Worm (Caenorhabditis elegans): ENCODE measurements around the gene T19B10.5.

Gene T19B10.5

DNA sequence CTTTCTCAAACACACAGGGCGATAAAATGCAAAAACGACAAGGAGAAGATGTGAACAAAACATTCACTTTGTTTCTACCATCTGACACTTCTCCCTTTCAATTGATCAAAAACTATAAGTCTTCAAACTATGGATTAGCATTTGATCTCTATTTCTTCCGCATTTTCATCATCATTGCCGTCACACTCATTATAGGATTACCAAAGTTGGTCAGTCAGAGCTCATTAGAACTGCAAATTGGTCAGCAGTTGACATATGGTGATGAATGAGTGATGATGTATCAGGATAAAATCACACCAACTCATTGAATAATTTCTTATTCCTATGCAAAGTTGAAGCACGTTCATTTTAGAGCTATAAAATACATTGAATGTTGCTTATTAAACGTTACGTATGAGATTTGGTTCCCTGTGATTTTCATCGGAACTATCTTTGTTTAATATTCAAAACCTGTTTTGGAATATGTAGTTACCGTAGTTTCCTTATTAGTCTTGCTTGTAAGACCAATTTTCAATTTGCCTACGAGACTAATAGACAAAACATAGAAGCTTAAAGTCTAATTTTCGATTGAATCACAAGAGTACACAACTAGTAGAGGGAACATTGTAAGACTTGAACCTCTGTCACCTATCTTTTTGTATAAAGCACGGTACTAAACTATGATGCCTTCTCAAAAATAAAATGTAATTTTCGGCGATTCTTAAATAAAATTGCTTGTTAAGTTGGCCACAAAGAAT, 24.8 kb upstream of the T19B10.5 start:
- TF ChIP-seq hlh-1 (tag; optimal IDR thresholded peaks at IDR 0.05): no peak
- TF ChIP-seq ces-1 (GFP tag; optimal IDR thresholded peaks at IDR 0.05): peak; percentile 19
- no peak for TF ChIP-seq nhr-12 (tag; optimal IDR thresholded peaks at IDR 0.05)
- no peak for TF ChIP-seq ceh-83 (GFP tag; optimal IDR thresholded peaks at IDR 0.05)
- TF ChIP-seq bed-3 (GFP tag; optimal IDR thresholded peaks at IDR 0.05): no peak
- TF ChIP-seq M03D4.4 (tag; optimal IDR thresholded peaks at IDR 0.05): no peak

DNA sequence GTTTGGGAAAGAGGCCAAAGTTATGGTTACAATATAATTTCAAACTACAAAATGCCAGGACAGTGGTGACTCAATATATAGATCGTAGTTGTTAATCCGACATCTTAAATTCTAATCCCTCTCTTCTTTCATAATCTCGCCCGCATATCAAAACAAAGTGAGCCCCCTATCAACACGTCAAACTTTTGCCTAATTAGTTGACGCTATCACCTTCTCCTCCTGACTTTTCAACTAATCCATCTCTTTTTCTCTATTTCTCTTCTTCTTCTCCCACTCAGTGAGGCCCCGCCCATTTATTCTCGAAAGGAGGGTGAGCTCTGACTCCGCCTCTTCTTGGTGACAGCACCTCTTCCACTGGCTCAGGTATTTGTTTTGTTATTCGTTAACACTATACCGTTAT, 23.1 kb upstream of the T19B10.5 start:
- TF ChIP-seq mls-2 (tag; optimal IDR thresholded peaks at IDR 0.05): no peak

DNA sequence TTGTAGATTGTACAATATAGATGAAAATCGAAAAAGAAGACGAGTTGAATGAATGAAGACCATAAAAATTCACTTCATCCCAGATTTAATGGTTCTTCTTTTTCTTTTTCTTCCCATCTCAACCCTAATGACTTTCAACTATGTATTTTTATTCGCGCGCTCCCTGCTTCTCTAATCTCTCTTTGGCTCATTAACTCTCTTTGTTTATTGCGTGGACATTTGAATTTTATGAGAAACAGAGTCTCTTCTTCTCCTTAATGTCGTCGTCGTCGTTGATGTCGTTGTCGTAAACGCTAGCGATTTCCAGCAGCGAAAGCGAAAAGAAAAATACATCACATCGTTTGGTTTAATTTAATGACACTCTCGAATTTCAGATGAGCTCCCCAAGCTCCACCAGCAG, 19.9 kb upstream of the T19B10.5 start:
- TF ChIP-seq nhr-28 (tag; optimal IDR thresholded peaks at IDR 0.05) (no peak), pha-4 (tag; optimal IDR thresholded peaks at IDR 0.05) (no peak), mls-2 (tag; optimal IDR thresholded peaks at IDR 0.05) (no peak), drap-1 (GFP tag; optimal IDR thresholded peaks at IDR 0.05) (no peak), lsy-2 (tag; optimal IDR thresholded peaks at IDR 0.05) (no peak), zip-8 (tag; optimal IDR thresholded peaks at IDR 0.05) (no peak), blmp-1 (tag; optimal IDR thresholded peaks at IDR 0.05) (no peak), snpc-4 (tag; optimal IDR thresholded peaks at IDR 0.05) (no peak), hlh-1 (tag; optimal IDR thresholded peaks at IDR 0.05) (no peak), ham-2 (GFP tag; optimal IDR thresholded peaks at IDR 0.05) (no peak), flh-1 (GFP tag; optimal IDR thresholded peaks at IDR 0.05) (no peak), bed-3 (GFP tag; optimal IDR thresholded peaks at IDR 0.05) (no peak), sptf-1 (tag; optimal IDR thresholded peaks at IDR 0.05) (no peak), ztf-11 (tag; optimal IDR thresholded peaks at IDR 0.05) (no peak), nhr-76 (tag; optimal IDR thresholded peaks at IDR 0.05) (no peak)

DNA sequence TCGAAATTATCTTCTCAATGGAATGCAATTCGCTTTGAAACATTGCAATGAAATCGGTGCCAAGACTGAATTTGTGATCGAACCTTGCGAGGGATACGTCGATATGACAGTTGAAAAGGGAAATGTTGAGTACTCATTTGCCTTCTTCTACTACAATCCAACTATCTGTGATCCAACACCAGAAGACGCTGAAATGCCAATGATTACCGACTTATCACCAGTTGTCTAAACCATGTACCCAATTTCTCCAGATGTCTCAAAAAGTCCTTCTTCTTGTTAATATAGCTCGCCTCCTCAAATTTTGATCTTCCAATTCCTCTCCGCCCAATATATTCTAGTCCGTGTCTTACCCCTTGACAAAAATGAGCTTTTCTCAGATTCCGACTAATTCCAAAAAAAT, 18.3 kb upstream of the T19B10.5 start:
- TF ChIP-seq elt-1 (tag; optimal IDR thresholded peaks at IDR 0.05; ENCODE audit: borderline replicate concordance, insufficient read depth): no peak
- no peak for TF ChIP-seq M03D4.4 (tag; optimal IDR thresholded peaks at IDR 0.05)
- no peak for TF ChIP-seq sptf-1 (tag; optimal IDR thresholded peaks at IDR 0.05)
- TF ChIP-seq nhr-237 (tag; optimal IDR thresholded peaks at IDR 0.05): no peak
- no peak for TF ChIP-seq mls-2 (tag; optimal IDR thresholded peaks at IDR 0.05)
- TF ChIP-seq ztf-11 (tag; optimal IDR thresholded peaks at IDR 0.05): no peak
- no peak for TF ChIP-seq ceh-43 (GFP tag; optimal IDR thresholded peaks at IDR 0.05)
- no peak for TF ChIP-seq ceh-39 (tag; optimal IDR thresholded peaks at IDR 0.05)
- no peak for TF ChIP-seq mep-1 (tag; optimal IDR thresholded peaks at IDR 0.05)
- no peak for TF ChIP-seq blmp-1 (tag; optimal IDR thresholded peaks at IDR 0.05)
- no peak for TF ChIP-seq zip-8 (tag; optimal IDR thresholded peaks at IDR 0.05)
- TF ChIP-seq tbx-8 (GFP tag; optimal IDR thresholded peaks at IDR 0.05): no peak
- no peak for TF ChIP-seq nhr-76 (tag; optimal IDR thresholded peaks at IDR 0.05)
- no peak for TF ChIP-seq elt-3 (tag; optimal IDR thresholded peaks at IDR 0.05)

DNA sequence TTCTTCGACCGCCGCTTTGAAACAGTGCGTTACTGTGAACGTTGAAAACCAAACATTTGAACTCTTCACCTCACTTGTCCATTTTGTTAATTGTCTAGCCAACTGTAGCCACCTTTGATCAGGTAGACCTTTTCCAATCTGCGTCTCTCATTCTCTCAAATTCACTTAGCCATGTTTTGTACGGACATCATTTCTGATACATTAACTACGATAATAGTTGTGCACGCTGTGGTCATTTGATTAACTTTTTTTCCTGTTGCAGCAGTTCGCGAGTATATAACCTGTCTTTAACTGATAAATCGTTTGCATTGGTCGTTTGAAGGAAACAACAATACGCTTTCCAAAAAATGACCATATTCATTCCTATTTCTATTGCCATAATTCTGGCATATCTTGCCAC, 17.1 kb upstream of the T19B10.5 start, which contains the start of gene cyp-29A2:
Gene cyp-29A2, plus strand, starts transcription at position 190 of the 400 bp plus-strand sequence.
- TF ChIP-seq mab-5 (tag; optimal IDR thresholded peaks at IDR 0.05): no peak
- TF ChIP-seq nhr-237 (tag; optimal IDR thresholded peaks at IDR 0.05): no peak
- TF ChIP-seq drap-1 (GFP tag; optimal IDR thresholded peaks at IDR 0.05): no peak
- no peak for TF ChIP-seq nhr-28 (tag; optimal IDR thresholded peaks at IDR 0.05)

DNA sequence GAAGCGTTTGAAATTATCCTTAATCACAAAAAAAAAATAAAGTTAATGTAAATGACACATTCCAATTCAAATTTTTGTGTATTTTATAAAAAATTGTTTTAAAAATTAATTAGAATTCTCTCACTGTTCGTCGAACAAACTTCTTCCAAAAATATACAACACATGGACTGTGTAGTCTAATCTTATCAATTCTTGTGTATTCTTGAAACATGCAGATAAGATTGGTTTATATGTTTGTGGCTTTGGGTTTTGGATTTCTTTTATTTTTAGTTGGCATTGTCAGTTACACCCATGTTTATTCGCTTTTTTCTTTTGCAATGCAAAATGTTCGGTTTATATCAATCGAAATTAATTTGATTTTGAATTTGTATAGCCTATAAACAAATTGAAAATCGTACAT, 14.0 kb upstream of the T19B10.5 start:
- TF ChIP-seq ces-1 (GFP tag; optimal IDR thresholded peaks at IDR 0.05): no peak
- no peak for TF ChIP-seq mep-1 (tag; optimal IDR thresholded peaks at IDR 0.05)
- TF ChIP-seq lin-32 (GFP tag; optimal IDR thresholded peaks at IDR 0.05): no peak
- no peak for TF ChIP-seq ceh-39 (tag; optimal IDR thresholded peaks at IDR 0.05)
- TF ChIP-seq unc-62 (GFP tag; optimal IDR thresholded peaks at IDR 0.05): no peak
- TF ChIP-seq pha-4 (tag; optimal IDR thresholded peaks at IDR 0.05): no peak
- no peak for TF ChIP-seq bed-3 (GFP tag; optimal IDR thresholded peaks at IDR 0.05)
- TF ChIP-seq cnd-1 (tag; optimal IDR thresholded peaks at IDR 0.05): no peak
- no peak for TF ChIP-seq mab-5 (tag; optimal IDR thresholded peaks at IDR 0.05)
- no peak for TF ChIP-seq sptf-1 (tag; optimal IDR thresholded peaks at IDR 0.05)
- no peak for TF ChIP-seq tbx-8 (GFP tag; optimal IDR thresholded peaks at IDR 0.05)
- TF ChIP-seq ceh-83 (GFP tag; optimal IDR thresholded peaks at IDR 0.05): no peak
- TF ChIP-seq nhr-76 (tag; optimal IDR thresholded peaks at IDR 0.05): no peak
- TF ChIP-seq drap-1 (GFP tag; optimal IDR thresholded peaks at IDR 0.05): no peak
